Worm (Caenorhabditis elegans): ENCODE measurements around the gene Y44A6D.1.

ce11 chrV:20773647-20774046 lies 16.2 kb downstream of the Y44A6D.1 start, which contains the start of gene F38A6.5:
- no peak for TF ChIP-seq W03F9.2 (tag; optimal IDR thresholded peaks at IDR 0.05)
- no peak for TF ChIP-seq him-1 (tag; optimal IDR thresholded peaks at IDR 0.05)
